Worm (Caenorhabditis elegans): ENCODE measurements around the gene tbc-6.
A peak's percentile ranks its signal among the peaks of the same experiment; 100 is the strongest.

tbc-6 gene

DNA sequence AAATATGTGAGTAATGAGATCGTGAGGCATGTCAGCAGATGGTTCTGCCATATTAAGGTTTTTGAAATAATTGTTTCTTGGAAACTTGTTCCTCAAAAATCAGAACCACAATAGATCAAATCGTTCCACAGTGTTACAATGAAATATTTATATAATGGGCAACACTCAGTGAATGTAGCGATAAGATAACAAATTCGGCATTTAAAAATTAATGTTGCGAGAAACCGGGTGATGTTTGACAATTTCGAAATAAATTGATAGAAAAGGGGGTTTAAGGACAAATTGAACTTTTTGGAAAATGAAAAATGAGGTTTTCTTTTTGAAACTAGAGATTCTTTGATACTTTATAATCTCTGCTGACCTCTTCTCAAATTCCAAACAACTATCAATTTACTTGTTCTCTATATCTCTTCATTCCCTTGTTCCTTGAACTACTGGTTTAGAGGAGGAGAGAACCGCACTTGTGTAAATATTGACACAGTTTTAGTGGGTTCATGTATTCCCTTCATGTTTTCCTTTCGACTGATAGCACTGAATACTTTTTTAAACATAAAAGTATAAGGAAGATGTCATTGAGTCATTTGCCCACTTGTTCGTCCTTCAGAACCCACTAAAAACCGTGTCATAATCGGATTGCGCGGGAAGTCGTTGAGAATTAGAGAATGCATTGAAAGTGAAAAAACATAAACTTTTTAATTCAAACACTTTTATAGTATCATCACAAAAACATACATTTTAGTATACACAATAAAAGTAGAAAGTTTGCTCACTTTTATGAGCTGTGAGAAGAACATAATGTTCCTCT is 11.0 kb upstream of the tbc-6 start:
- no peak for TF ChIP-seq T22C8.4 (GFP tag; IDR thresholded peaks at IDR 0.05)
- TF ChIP-seq cog-1 (tag; optimal IDR thresholded peaks at IDR 0.05) = no peak
- TF ChIP-seq klf-2 (GFP tag; conservative IDR thresholded peaks at IDR 0.05) = no peak
- TF ChIP-seq tab-1 (GFP tag; IDR thresholded peaks at IDR 0.05) = no peak
- TF ChIP-seq ztf-23 (GFP tag; IDR thresholded peaks at IDR 0.05) = no peak
- no peak for TF ChIP-seq med-1 (GFP tag; optimal IDR thresholded peaks at IDR 0.05; ENCODE audit: insufficient read depth)
- no peak for TF ChIP-seq flt-1 (GFP tag; IDR thresholded peaks at IDR 0.05)
- TF ChIP-seq ref-1 (GFP tag; conservative IDR thresholded peaks at IDR 0.05) = no peak
- TF ChIP-seq ztf-29 (GFP tag; IDR thresholded peaks at IDR 0.05) = no peak

DNA sequence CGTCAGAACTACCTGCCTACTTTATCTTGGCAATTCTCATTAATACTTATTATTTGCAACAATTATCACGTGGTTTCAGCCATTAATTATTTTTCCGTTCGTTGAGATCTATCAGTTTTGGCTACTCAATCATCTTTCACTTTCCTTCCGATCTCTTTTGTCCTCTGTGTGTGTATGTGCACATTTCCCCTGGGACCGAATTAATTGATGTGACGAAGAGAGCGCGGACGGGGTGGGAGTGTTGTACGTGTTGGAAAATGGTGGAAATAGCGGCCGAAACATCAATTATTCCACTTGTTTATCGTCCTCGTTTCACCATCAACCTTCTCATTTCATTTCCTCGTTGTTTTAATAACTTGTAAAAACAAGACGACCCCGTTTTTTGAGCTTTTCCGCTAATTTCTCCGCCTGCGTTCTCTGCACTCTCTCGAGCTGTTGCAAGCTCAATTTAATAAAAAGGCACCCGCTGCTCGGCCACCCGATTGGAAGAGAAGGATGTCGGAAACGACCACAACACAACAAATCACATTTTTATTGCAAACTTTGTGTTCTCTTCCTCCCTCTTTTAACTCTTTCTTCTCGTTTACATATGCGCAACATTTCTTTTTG is 9.6 kb upstream of the tbc-6 start:
- TF ChIP-seq flt-1 (GFP tag; IDR thresholded peaks at IDR 0.05) (no peak), klf-2 (GFP tag; conservative IDR thresholded peaks at IDR 0.05) (no peak), cog-1 (tag; optimal IDR thresholded peaks at IDR 0.05) (peak; percentile 13)

DNA sequence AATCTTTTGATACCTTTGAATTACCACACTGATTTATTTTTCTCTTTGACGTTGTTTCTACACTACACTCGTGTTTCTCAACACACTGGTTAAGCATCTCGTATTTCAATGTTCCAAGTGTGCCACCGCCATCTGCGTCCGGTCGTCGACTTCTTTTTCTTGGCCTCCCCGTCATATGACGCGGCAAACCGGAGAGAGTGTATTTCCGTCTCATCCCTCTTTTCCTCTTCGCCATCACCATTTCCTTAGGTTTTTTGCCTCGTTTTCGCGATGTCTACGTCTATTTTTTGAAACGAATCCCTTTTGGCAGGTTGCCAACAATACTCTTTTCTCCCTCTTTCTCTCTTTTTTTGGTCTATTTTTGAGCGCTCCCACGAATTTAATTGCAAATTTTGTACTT is 8.9 kb upstream of the tbc-6 start:
- TF ChIP-seq T22C8.4 (GFP tag; IDR thresholded peaks at IDR 0.05) (no peak), flt-1 (GFP tag; IDR thresholded peaks at IDR 0.05) (no peak), tab-1 (GFP tag; IDR thresholded peaks at IDR 0.05) (no peak), klf-2 (GFP tag; conservative IDR thresholded peaks at IDR 0.05) (no peak), ref-1 (GFP tag; conservative IDR thresholded peaks at IDR 0.05) (no peak), ztf-29 (GFP tag; IDR thresholded peaks at IDR 0.05) (no peak)

DNA sequence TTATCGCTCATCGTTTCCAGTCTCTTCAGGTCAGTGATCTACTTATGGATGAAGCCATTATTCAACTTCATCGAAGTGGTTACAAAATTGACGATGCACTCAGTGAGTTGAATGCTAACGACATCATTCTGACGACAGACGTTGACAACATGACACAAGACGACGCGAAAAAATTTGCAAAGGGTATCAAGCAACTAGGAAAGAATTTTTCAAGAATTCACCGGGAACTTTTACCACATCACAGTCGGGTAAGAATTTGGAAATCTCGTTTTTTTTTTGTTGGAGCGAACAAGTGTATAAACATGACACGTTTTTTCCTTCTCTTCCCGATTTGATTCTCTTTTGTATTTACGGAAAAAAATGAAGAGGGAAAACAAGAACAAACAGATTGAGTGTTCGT is 7.3 kb upstream of the tbc-6 start:
- TF ChIP-seq ztf-23 (GFP tag; IDR thresholded peaks at IDR 0.05) (no peak), T22C8.4 (GFP tag; IDR thresholded peaks at IDR 0.05) (no peak), klf-2 (GFP tag; conservative IDR thresholded peaks at IDR 0.05) (no peak), tab-1 (GFP tag; IDR thresholded peaks at IDR 0.05) (no peak), flt-1 (GFP tag; IDR thresholded peaks at IDR 0.05) (no peak), ref-1 (GFP tag; conservative IDR thresholded peaks at IDR 0.05) (no peak), cog-1 (tag; optimal IDR thresholded peaks at IDR 0.05) (no peak), med-1 (GFP tag; optimal IDR thresholded peaks at IDR 0.05; ENCODE audit: insufficient read depth) (no peak), ztf-29 (GFP tag; IDR thresholded peaks at IDR 0.05) (no peak)

DNA sequence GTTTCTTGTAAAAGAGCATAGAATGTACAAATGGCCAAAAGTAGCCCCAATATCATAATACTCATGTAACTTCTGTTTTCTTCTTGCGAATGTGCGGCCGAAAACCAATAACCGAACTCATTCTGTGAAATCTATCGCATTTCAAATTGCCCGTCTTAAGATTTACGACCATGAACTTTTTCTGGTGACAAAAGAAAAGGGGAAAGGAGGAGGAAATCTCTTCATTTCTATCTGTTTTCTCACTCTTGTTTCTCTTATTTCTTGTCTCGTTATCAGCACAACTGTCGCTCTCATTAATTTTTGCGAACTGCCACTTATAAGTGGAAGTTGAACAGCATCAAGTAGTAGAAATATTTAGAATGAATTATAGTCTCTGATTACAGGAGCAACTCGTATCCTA is 6.8 kb upstream of the tbc-6 start:
- TF ChIP-seq cog-1 (tag; optimal IDR thresholded peaks at IDR 0.05) = peak; percentile 15
- no peak for TF ChIP-seq ref-1 (GFP tag; conservative IDR thresholded peaks at IDR 0.05)
- no peak for TF ChIP-seq med-1 (GFP tag; optimal IDR thresholded peaks at IDR 0.05; ENCODE audit: insufficient read depth)

DNA sequence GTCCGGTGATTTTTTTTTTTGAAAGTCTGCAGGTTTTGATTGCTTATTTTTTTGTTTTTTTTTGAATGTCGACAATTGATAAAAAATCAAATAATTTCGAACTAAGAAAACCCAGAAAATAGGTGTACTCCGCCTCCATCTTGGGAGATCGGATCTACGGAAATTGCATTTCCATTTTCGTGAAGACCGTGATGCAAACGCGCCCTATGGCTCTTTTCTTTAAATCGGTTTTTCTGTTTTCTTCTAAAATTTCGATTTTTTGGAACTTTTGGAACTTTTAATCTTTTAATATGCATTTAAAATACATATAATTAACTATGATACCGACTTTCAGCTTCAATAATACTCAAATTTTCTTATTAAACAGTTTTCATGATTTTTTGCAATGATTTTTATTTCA is 5.9 kb upstream of the tbc-6 start:
- TF ChIP-seq flt-1 (GFP tag; IDR thresholded peaks at IDR 0.05) = no peak
- TF ChIP-seq ref-1 (GFP tag; conservative IDR thresholded peaks at IDR 0.05) = no peak
- TF ChIP-seq T22C8.4 (GFP tag; IDR thresholded peaks at IDR 0.05) = no peak
- no peak for TF ChIP-seq cog-1 (tag; optimal IDR thresholded peaks at IDR 0.05)
- TF ChIP-seq med-1 (GFP tag; optimal IDR thresholded peaks at IDR 0.05; ENCODE audit: insufficient read depth) = no peak
- TF ChIP-seq ztf-29 (GFP tag; IDR thresholded peaks at IDR 0.05) = no peak
- no peak for TF ChIP-seq ztf-23 (GFP tag; IDR thresholded peaks at IDR 0.05)
- no peak for TF ChIP-seq tab-1 (GFP tag; IDR thresholded peaks at IDR 0.05)
- no peak for TF ChIP-seq klf-2 (GFP tag; conservative IDR thresholded peaks at IDR 0.05)

DNA sequence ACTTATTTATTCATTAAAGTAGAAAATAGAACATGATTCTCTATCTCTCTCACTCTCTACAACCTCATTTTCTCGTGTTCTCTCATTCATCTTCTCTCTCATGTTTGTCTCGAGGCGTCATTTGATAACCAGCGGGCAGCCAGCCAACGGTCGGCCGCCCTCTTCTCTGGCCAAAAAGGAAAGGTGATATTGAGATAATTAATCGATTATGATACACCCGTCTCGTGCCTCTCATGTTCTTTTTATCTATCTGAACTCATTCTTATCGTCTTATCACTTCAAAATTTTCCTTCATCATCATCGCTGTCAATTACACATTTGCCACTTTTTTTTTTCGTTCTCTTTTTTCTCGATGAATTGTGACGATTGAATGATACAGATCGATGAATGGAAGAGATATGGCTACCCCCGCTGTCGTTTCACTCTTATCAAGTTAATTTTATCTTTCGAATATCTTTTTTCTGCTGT is 5.2 kb upstream of the tbc-6 start:
- no peak for TF ChIP-seq tab-1 (GFP tag; IDR thresholded peaks at IDR 0.05)
- TF ChIP-seq ztf-29 (GFP tag; IDR thresholded peaks at IDR 0.05) = no peak
- no peak for TF ChIP-seq ztf-23 (GFP tag; IDR thresholded peaks at IDR 0.05)
- no peak for TF ChIP-seq flt-1 (GFP tag; IDR thresholded peaks at IDR 0.05)
- TF ChIP-seq klf-2 (GFP tag; conservative IDR thresholded peaks at IDR 0.05) = no peak
- no peak for TF ChIP-seq ref-1 (GFP tag; conservative IDR thresholded peaks at IDR 0.05)
- no peak for TF ChIP-seq T22C8.4 (GFP tag; IDR thresholded peaks at IDR 0.05)
- TF ChIP-seq cog-1 (tag; optimal IDR thresholded peaks at IDR 0.05) = no peak
- no peak for TF ChIP-seq med-1 (GFP tag; optimal IDR thresholded peaks at IDR 0.05; ENCODE audit: insufficient read depth)

DNA sequence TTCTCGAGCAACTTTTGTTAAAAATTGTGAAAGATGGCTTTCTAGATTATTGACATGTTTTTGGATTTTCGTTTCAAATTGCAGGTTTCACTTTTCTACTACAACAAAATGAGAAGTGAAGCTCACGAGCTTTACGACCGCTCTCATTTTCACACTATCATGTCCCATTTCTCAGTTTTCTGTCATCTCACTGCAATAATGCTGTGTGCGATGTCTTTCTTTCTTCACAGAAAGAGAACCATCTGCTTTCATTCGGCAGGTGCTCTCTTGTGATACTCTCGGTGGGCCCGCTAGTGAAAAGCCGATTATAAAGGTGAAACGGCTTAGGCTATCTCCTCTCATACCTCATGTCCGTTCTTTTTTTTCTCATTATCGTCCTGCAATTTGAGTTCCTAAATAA is 4.7 kb upstream of the tbc-6 start:
- TF ChIP-seq ref-1 (GFP tag; conservative IDR thresholded peaks at IDR 0.05) (no peak), klf-2 (GFP tag; conservative IDR thresholded peaks at IDR 0.05) (no peak), med-1 (GFP tag; optimal IDR thresholded peaks at IDR 0.05; ENCODE audit: insufficient read depth) (no peak), flt-1 (GFP tag; IDR thresholded peaks at IDR 0.05) (0 out of 2 replicates have a peak, but pooled peaks have one; percentile 14), cog-1 (tag; optimal IDR thresholded peaks at IDR 0.05) (no peak), ztf-29 (GFP tag; IDR thresholded peaks at IDR 0.05) (0 out of 2 replicates have a peak, but pooled peaks have one; percentile 43), tab-1 (GFP tag; IDR thresholded peaks at IDR 0.05) (no peak), T22C8.4 (GFP tag; IDR thresholded peaks at IDR 0.05) (no peak), ztf-23 (GFP tag; IDR thresholded peaks at IDR 0.05) (no peak)

DNA sequence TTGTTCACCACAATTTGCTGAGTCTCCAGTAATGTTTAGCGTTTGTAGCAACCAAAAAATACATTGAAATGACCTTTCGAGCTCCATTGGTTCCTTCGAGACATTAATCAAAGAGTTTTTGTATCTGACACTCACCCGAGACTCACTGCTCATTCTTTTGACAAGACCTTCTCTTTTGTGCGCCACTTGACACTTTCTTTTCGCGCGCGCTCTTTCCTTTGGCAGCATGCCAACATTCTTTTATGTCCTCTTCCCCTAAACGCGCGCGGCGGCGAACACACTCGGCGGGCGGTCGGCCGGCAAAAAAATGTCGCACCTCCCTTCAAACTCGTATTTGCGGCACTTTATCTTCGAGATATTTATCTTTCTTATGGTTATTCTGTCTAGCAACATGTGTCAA is 4.2 kb upstream of the tbc-6 start:
- TF ChIP-seq flt-1 (GFP tag; IDR thresholded peaks at IDR 0.05) (peak; percentile 55; the same call in 1 of the 2 replicates), cog-1 (tag; optimal IDR thresholded peaks at IDR 0.05) (no peak)

All from whole organism, midembryonic.